Worm (Caenorhabditis elegans) whole organism, L3 larva: ENCODE results near the gene ZC190.5.

Source experiments
- aly-2 ChIP-seq: fragments of 150-350 bp; optimal IDR thresholded peaks from 2 replicates; lab custom pipeline; 2014; ENCODE audit warnings: missing biosample characterization, missing genetic modification characterization
- ama-1 ChIP-seq: fragments of 150-350 bp; optimal IDR thresholded peaks from 2 replicates; lab custom pipeline; 2018
- ceh-82 ChIP-seq: fragments of 150-350 bp; optimal IDR thresholded peaks from 2 replicates; lab custom pipeline; 2014; ENCODE audit warnings: missing biosample characterization, missing genetic modification characterization
- hmg-11 ChIP-seq: sonication (generic microtip); optimal IDR thresholded peaks from 2 replicates; lab custom pipeline; 2016; ENCODE audit warnings: missing genetic modification characterization, missing compliant biosample characterization
- lin-39 ChIP-seq: fragments of 150-350 bp; optimal IDR thresholded peaks from 2 replicates; lab custom pipeline; 2018; ENCODE audit warnings: missing biosample characterization, missing genetic modification reagents, missing genetic modification characterization
- mdl-1 ChIP-seq: fragments of 150-350 bp; optimal IDR thresholded peaks from 2 replicates; lab custom pipeline; 2014; ENCODE audit warnings: missing biosample characterization, missing genetic modification characterization
- nhr-11 ChIP-seq: fragments of 150-350 bp; optimal IDR thresholded peaks from 2 replicates; lab custom pipeline; 2014; ENCODE audit warnings: missing biosample characterization, missing genetic modification characterization
- nhr-25 ChIP-seq: sonication (generic microtip); optimal IDR thresholded peaks from 2 replicates; lab custom pipeline; 2017; ENCODE audit warnings: missing biosample characterization, missing genetic modification characterization
- nhr-77 ChIP-seq: fragments of 150-350 bp; optimal IDR thresholded peaks from 2 replicates; lab custom pipeline; 2014; ENCODE audit warnings: missing biosample characterization, missing genetic modification characterization
- unc-39 ChIP-seq: sonication (generic microtip); optimal IDR thresholded peaks from 4 replicates; lab custom pipeline; 2017; ENCODE audit warnings: missing biosample characterization, missing genetic modification characterization
- ztf-11 ChIP-seq: fragments of 150-350 bp; optimal IDR thresholded peaks from 2 replicates; lab custom pipeline; 2014; ENCODE audit warnings: missing biosample characterization, missing genetic modification characterization
- ztf-4 ChIP-seq: fragments of 150-350 bp; optimal IDR thresholded peaks from 2 replicates; lab custom pipeline; 2014; ENCODE audit warnings: missing biosample characterization, missing genetic modification characterization

- TF ChIP-seq ztf-11 (tag; lab: Kevin White, UChicago), result no peak
- no peak for TF ChIP-seq ama-1 (lab: Kevin White, UChicago)
- TF ChIP-seq ceh-82, result no peak
- no peak for TF ChIP-seq mdl-1
- no peak for TF ChIP-seq aly-2
- no peak for TF ChIP-seq unc-39 (tag; lab: Kevin White, UChicago)
- TF ChIP-seq ztf-4, result no peak
- no peak for TF ChIP-seq nhr-77
- no peak for TF ChIP-seq nhr-25 (tag; lab: Kevin White, UChicago)
- TF ChIP-seq lin-39 (tag; lab: Kevin White, UChicago), result no peak
- no peak for TF ChIP-seq hmg-11
- TF ChIP-seq nhr-11 (tag; lab: Kevin White, UChicago), result no peak
Measured at ce11 chrV:8637666-8638271, 35.6 kb downstream of the ZC190.5 start, which contains the start of the genes F28A12.10 and acd-4.
